Fruit fly (Drosophila melanogaster): ENCODE measurements around the gene Gr39b.

Gene Gr39b

DNA sequence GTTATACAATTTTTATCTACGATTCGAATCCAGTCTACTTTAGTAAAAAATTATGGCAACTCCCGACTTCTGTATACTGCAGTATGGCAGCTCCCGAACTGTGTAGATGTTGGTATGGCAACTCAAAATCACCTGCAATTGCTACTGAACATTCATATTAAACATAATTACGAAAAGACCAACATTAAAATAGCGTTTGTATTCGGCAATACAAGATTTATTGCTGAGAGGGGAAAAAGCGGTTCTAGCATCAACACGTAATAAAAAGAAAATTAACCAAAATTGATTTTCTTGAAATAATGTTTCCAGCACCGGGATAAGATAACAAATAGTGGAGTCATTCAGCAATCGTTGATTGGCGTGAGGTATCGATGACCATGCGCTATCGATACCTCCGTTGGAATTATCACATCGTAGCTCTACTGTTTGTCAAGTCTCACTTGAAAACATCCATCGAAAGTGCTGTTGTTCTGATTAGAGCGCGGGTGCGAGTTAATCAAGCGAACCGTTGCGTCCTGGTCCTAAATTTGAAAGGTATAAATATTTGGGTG lies 25.2 kb downstream of the Gr39b start, which contains the start of gene Tsp39D (continued):
- TF ChIP-seq slou (GFP tag; optimal IDR thresholded peaks at IDR 0.05) = no peak
- no peak for TF ChIP-seq CG9437 (GFP tag; optimal IDR thresholded peaks at IDR 0.05)
- TF ChIP-seq ewg (GFP tag; optimal IDR thresholded peaks at IDR 0.05) = no peak
- no peak for TF ChIP-seq E2f1 (GFP tag; IDR thresholded peaks at IDR 0.05)
- no peak for TF ChIP-seq exex (tag; optimal IDR thresholded peaks at IDR 0.05)
- TF ChIP-seq al (GFP tag; IDR thresholded peaks at IDR 0.05) = no peak
- TF ChIP-seq mld (GFP tag; IDR thresholded peaks at IDR 0.05; ENCODE audit: partially characterized antibody) = peak; percentile 89; the same call in 2 of the 3 replicates
- no peak for TF ChIP-seq CG30403 (GFP tag; optimal IDR thresholded peaks at IDR 0.05)
- TF ChIP-seq D19A (tag; optimal IDR thresholded peaks at IDR 0.05) = no peak
- no peak for TF ChIP-seq MTF-1 (GFP tag; optimal IDR thresholded peaks at IDR 0.05; ENCODE audit: borderline replicate concordance)
- TF ChIP-seq Nf-YA (GFP tag; IDR thresholded peaks at IDR 0.05) = no peak
- no peak for TF ChIP-seq cas (GFP tag; IDR thresholded peaks at IDR 0.05)
- no peak for TF ChIP-seq CG30431 (GFP tag; optimal IDR thresholded peaks at IDR 0.05)
- no peak for TF ChIP-seq Hey (tag; optimal IDR thresholded peaks at IDR 0.05)
- peak; percentile 41 for TF ChIP-seq jumu (GFP tag; optimal IDR thresholded peaks at IDR 0.05)
- no peak for TF ChIP-seq CG8388 (GFP tag; optimal IDR thresholded peaks at IDR 0.05)
- TF ChIP-seq scrt (GFP tag; optimal IDR thresholded peaks at IDR 0.05) = no peak
- no peak for TF ChIP-seq pfk (GFP tag; optimal IDR thresholded peaks at IDR 0.05)
- no peak for TF ChIP-seq HHEX (GFP tag; optimal IDR thresholded peaks at IDR 0.05)
- TF ChIP-seq CG6175 (GFP tag; IDR thresholded peaks at IDR 0.05) = no peak
- TF ChIP-seq CG11247 (GFP tag; IDR thresholded peaks at IDR 0.05) = no peak
- TF ChIP-seq Bgb (GFP tag; IDR thresholded peaks at IDR 0.05; ENCODE audit: partially characterized antibody) = peak; percentile 88
- TF ChIP-seq CG13775 (GFP tag; optimal IDR thresholded peaks at IDR 0.05) = no peak
- no peak for TF ChIP-seq Awh (GFP tag; IDR thresholded peaks at IDR 0.05)
- peak; percentile 68 for TF ChIP-seq Doc3 (GFP tag; IDR thresholded peaks at IDR 0.05; ENCODE audit: partially characterized antibody)
- peak; percentile 52 for TF ChIP-seq CoRest (tag; optimal IDR thresholded peaks at IDR 0.05)
- no peak for TF ChIP-seq vfl (GFP tag; optimal IDR thresholded peaks at IDR 0.05)
- TF ChIP-seq h (optimal IDR thresholded peaks at IDR 0.05) = no peak
- no peak for TF ChIP-seq CG10959 (GFP tag; IDR thresholded peaks at IDR 0.05)
- no peak for TF ChIP-seq ERR (GFP tag; optimal IDR thresholded peaks at IDR 0.05)
- TF ChIP-seq Doc2 (GFP tag; IDR thresholded peaks at IDR 0.05) = no peak
- TF ChIP-seq da (GFP tag; optimal IDR thresholded peaks at IDR 0.05) = no peak
- TF ChIP-seq CG18011 (GFP tag; optimal IDR thresholded peaks at IDR 0.05) = peak; percentile 16
- no peak for TF ChIP-seq CG17568 (GFP tag; optimal IDR thresholded peaks at IDR 0.05)
- no peak for TF ChIP-seq Mes4 (GFP tag; optimal IDR thresholded peaks at IDR 0.05)
- no peak for TF ChIP-seq crc (GFP tag; optimal IDR thresholded peaks at IDR 0.05)
- TF ChIP-seq CG17912 (GFP tag; optimal IDR thresholded peaks at IDR 0.05) = no peak
- no peak for TF ChIP-seq CG10209 (GFP tag; optimal IDR thresholded peaks at IDR 0.05)
- TF ChIP-seq CG15514 (GFP tag; optimal IDR thresholded peaks at IDR 0.05) = peak; percentile 27
- TF ChIP-seq pum (GFP tag; optimal IDR thresholded peaks at IDR 0.05) = no peak
- TF ChIP-seq Fer3 (tag; optimal IDR thresholded peaks at IDR 0.05) = no peak
- TF ChIP-seq CG15601 (tag; optimal IDR thresholded peaks at IDR 0.05) = peak; percentile 43
- TF ChIP-seq Dll (GFP tag; IDR thresholded peaks at IDR 0.05; ENCODE audit: partially characterized antibody) = peak; percentile 89
- TF ChIP-seq CG4404 (GFP tag; IDR thresholded peaks at IDR 0.05) = no peak
- TF ChIP-seq bbx (GFP tag; IDR thresholded peaks at IDR 0.05; ENCODE audit: partially characterized antibody) = peak; percentile 87
- no peak for TF ChIP-seq CG10543 (GFP tag; optimal IDR thresholded peaks at IDR 0.05)
- no peak for TF ChIP-seq tup (GFP tag; optimal IDR thresholded peaks at IDR 0.05)
- TF ChIP-seq H2.0 (GFP tag; IDR thresholded peaks at IDR 0.05) = no peak
- TF ChIP-seq Ets97D (GFP tag; optimal IDR thresholded peaks at IDR 0.05) = peak; percentile 70
- no peak for TF ChIP-seq CG5180 (GFP tag; optimal IDR thresholded peaks at IDR 0.05)
